Fruit fly (Drosophila melanogaster) whole organism, embryonic: ENCODE results near the gene Spn28B.

Experiments used
- Bdp1 ChIP-seq: fragments of 200-800 bp; sonication (Bioruptor generic); optimal IDR thresholded peaks from 3 replicates; lab custom pipeline; 2016; ENCODE audit warnings: missing biosample characterization, missing genetic modification characterization
- C15 ChIP-seq: fragments of 200-800 bp; sonication (Bioruptor generic); IDR thresholded peaks from 3 replicates; pipeline ENCODE4 v1.3.6; 2022; ENCODE audit warnings: missing biosample characterization, missing genetic modification characterization
- CG10209 ChIP-seq: fragments of 200-800 bp; sonication (Bioruptor generic); optimal IDR thresholded peaks from 3 replicates; lab custom pipeline; 2017; ENCODE audit warnings: missing biosample characterization, mild to moderate bottlenecking, missing genetic modification characterization, missing genetic modification reagents
- CG10267 ChIP-seq: fragments of 200-800 bp; sonication (Bioruptor generic); optimal IDR thresholded peaks from 2 replicates; lab custom pipeline; 2018; ENCODE audit warnings: missing biosample characterization, mild to moderate bottlenecking, missing genetic modification characterization, moderate library complexity
- CG10654 ChIP-seq: fragments of 200-800 bp; sonication (Bioruptor generic); optimal IDR thresholded peaks from 2 replicates; lab custom pipeline; 2016; ENCODE audit warnings: missing biosample characterization, missing genetic modification characterization
- CG11398 ChIP-seq: fragments of 200-800 bp; sonication (Bioruptor generic); optimal IDR thresholded peaks from 2 replicates; lab custom pipeline; 2016; ENCODE audit warnings: missing biosample characterization, missing genetic modification characterization
- CG11456 ChIP-seq: fragments of 200-800 bp; sonication (Bioruptor generic); IDR thresholded peaks from 3 replicates; pipeline ENCODE4 v1.3.6; 2022; ENCODE audit warnings: missing biosample characterization, missing genetic modification characterization
- CG1233 ChIP-seq: fragments of 200-800 bp; sonication (Bioruptor generic); optimal IDR thresholded peaks from 4 replicates; lab custom pipeline; 2018; ENCODE audit warnings: missing biosample characterization, mild to moderate bottlenecking, missing genetic modification characterization
- CG15269 ChIP-seq: fragments of 200-800 bp; sonication (Bioruptor generic); optimal IDR thresholded peaks from 2 replicates; lab custom pipeline; 2018; ENCODE audit warnings: missing biosample characterization, mild to moderate bottlenecking, missing genetic modification characterization, moderate library complexity
- CG16779 ChIP-seq: fragments of 200-800 bp; sonication (Bioruptor generic); IDR thresholded peaks from 2 replicates; pipeline ENCODE4 v1.3.6; 2022; ENCODE audit warnings: missing biosample characterization, missing genetic modification characterization
- CG17802 ChIP-seq: fragments of 200-800 bp; sonication (Bioruptor generic); optimal IDR thresholded peaks from 2 replicates; lab custom pipeline; 2018; ENCODE audit warnings: missing biosample characterization, mild to moderate bottlenecking, missing genetic modification characterization, moderate library complexity
- CG18476 ChIP-seq: fragments of 200-800 bp; sonication (Bioruptor generic); optimal IDR thresholded peaks from 2 replicates; lab custom pipeline; 2016; ENCODE audit warnings: missing biosample characterization, mild to moderate bottlenecking, missing genetic modification characterization
- CG33557 ChIP-seq: fragments of 200-800 bp; sonication (Bioruptor generic); optimal IDR thresholded peaks from 2 replicates; lab custom pipeline; 2019; ENCODE audit warnings: missing biosample characterization, mild to moderate bottlenecking, missing genetic modification characterization, moderate library complexity
- CG6272 ChIP-seq: fragments of 200-800 bp; sonication (Bioruptor generic); IDR thresholded peaks from 2 replicates; pipeline ENCODE4 v1.3.6; 2022; ENCODE audit warnings: missing biosample characterization, missing genetic modification characterization
- CG6813 ChIP-seq: fragments of 200-800 bp; sonication (Bioruptor generic); optimal IDR thresholded peaks from 2 replicates; lab custom pipeline; 2017; ENCODE audit warnings: missing biosample characterization, missing genetic modification characterization, mild to moderate bottlenecking, moderate library complexity, missing genetic modification reagents
- CG7271 ChIP-seq: fragments of 200-800 bp; sonication (Bioruptor generic); optimal IDR thresholded peaks from 2 replicates; lab custom pipeline; 2018; ENCODE audit warnings: missing biosample characterization, mild to moderate bottlenecking, missing genetic modification characterization, moderate library complexity
- CG7987 ChIP-seq: fragments of 200-800 bp; sonication (Bioruptor generic); optimal IDR thresholded peaks from 2 replicates; lab custom pipeline; 2018; ENCODE audit warnings: missing biosample characterization, mild to moderate bottlenecking, missing genetic modification characterization, moderate library complexity
- CG9876 ChIP-seq: fragments of 200-800 bp; sonication (Bioruptor generic); optimal IDR thresholded peaks from 2 replicates; lab custom pipeline; 2016; ENCODE audit warnings: missing biosample characterization, missing genetic modification characterization
- D ChIP-seq, 2 experiments: fragments of 200-800 bp in 1 of 2; fragments of >200 bp in 1 of 2; sonication (Bioruptor generic) in 1 of 2; optimal IDR thresholded peaks; 2 replicates in 1 of 2; 3 replicates in 1 of 2; lab custom pipeline; 2017; ENCODE audit warnings: mild to moderate bottlenecking in 1 of 2, missing biosample characterization in 1 of 2, missing genetic modification characterization in 1 of 2, missing genetic modification reagents in 1 of 2
- Dfd ChIP-seq, 2 experiments: fragments of >200 bp; optimal IDR thresholded peaks; 2 replicates each; lab custom pipeline; 2017; ENCODE audit warnings: missing biosample characterization in 2 of 2, missing genetic modification characterization in 2 of 2
- Dp ChIP-seq: fragments of 200-800 bp; sonication (Bioruptor generic); optimal IDR thresholded peaks from 2 replicates; lab custom pipeline; 2018; ENCODE audit warnings: missing biosample characterization, mild to moderate bottlenecking, missing genetic modification characterization, moderate library complexity
- Dref ChIP-seq: fragments of 200-800 bp; sonication (Bioruptor generic); IDR thresholded peaks from 2 replicates; pipeline ENCODE4 v1.3.6; 2022; ENCODE audit warnings: missing biosample characterization, missing genetic modification characterization
- H15 ChIP-seq: fragments of 200-800 bp; sonication (Bioruptor generic); IDR thresholded peaks from 3 replicates; pipeline ENCODE4 v1.3.6; 2022; ENCODE audit warnings: missing biosample characterization, missing genetic modification characterization
- Hsf ChIP-seq: fragments of 200-800 bp; sonication (Bioruptor generic); optimal IDR thresholded peaks from 3 replicates; lab custom pipeline; 2016; ENCODE audit warnings: missing biosample characterization, missing genetic modification characterization
- MBD-R2 ChIP-seq: fragments of 200-800 bp; sonication (Bioruptor generic); IDR thresholded peaks from 2 replicates; pipeline ENCODE4 v1.3.6; 2022; ENCODE audit warnings: missing biosample characterization, missing genetic modification characterization
- Meics ChIP-seq: fragments of 200-800 bp; sonication (Bioruptor generic); optimal IDR thresholded peaks from 2 replicates; lab custom pipeline; 2017; ENCODE audit warnings: missing biosample characterization, mild to moderate bottlenecking, missing genetic modification characterization
- Six4 ChIP-seq: fragments of 200-800 bp; sonication (Bioruptor generic); optimal IDR thresholded peaks from 2 replicates; lab custom pipeline; 2016; ENCODE audit warnings: missing biosample characterization, missing genetic modification characterization
- Usf ChIP-seq: fragments of 200-800 bp; sonication (Bioruptor generic); optimal IDR thresholded peaks from 2 replicates; lab custom pipeline; 2017; ENCODE audit warnings: missing genotype, missing biosample characterization, missing genetic modification characterization
- az2 ChIP-seq: fragments of 200-800 bp; sonication (Bioruptor generic); optimal IDR thresholded peaks from 3 replicates; lab custom pipeline; 2016; ENCODE audit warnings: missing biosample characterization, missing genetic modification characterization
- emc ChIP-seq: fragments of 200-800 bp; sonication (Bioruptor generic); optimal IDR thresholded peaks from 2 replicates; lab custom pipeline; 2016; ENCODE audit warnings: missing biosample characterization, missing genetic modification characterization
- fd64A ChIP-seq: fragments of 200-800 bp; sonication (Bioruptor generic); optimal IDR thresholded peaks from 3 replicates; lab custom pipeline; 2018; ENCODE audit warnings: missing biosample characterization, mild to moderate bottlenecking, missing genetic modification characterization
- fu2 ChIP-seq: fragments of 200-800 bp; sonication (Bioruptor generic); optimal IDR thresholded peaks from 2 replicates; lab custom pipeline; 2016; ENCODE audit warnings: missing biosample characterization, missing genetic modification characterization
- hbn ChIP-seq: fragments of 200-800 bp; sonication (Bioruptor generic); IDR thresholded peaks from 2 replicates; pipeline ENCODE4 v1.3.6; 2022; ENCODE audit warnings: missing biosample characterization, missing genetic modification characterization; ENCODE audit not compliant: partially characterized antibody
- hkb ChIP-seq, 2 experiments: fragments of 200-800 bp in 1 of 2; fragments of >200 bp in 1 of 2; sonication (Bioruptor generic) in 1 of 2; IDR thresholded peaks in 1 of 2; optimal IDR thresholded peaks in 1 of 2; 2 replicates each; pipeline versions ENCODE4 v1.3.6 to Lab custom; 2017 to 2022; ENCODE audit warnings: missing biosample characterization in 1 of 2, missing genetic modification characterization in 1 of 2
- knrl ChIP-seq: fragments of 200-800 bp; sonication (Bioruptor generic); IDR thresholded peaks from 3 replicates; pipeline ENCODE4 v1.3.6; 2022; ENCODE audit warnings: missing biosample characterization, missing genetic modification characterization; ENCODE audit not compliant: partially characterized antibody
- lov ChIP-seq, 2 experiments: fragments of 200-800 bp in 1 of 2; fragments of >200 bp in 1 of 2; sonication (Bioruptor generic) in 1 of 2; IDR thresholded peaks in 1 of 2; optimal IDR thresholded peaks in 1 of 2; 2 replicates in 1 of 2; 3 replicates in 1 of 2; pipeline versions ENCODE4 v1.3.6 to Lab custom; 2017 to 2022; ENCODE audit warnings: missing biosample characterization in 1 of 2, missing genetic modification characterization in 1 of 2
- nau ChIP-seq: fragments of 200-800 bp; sonication (Bioruptor generic); optimal IDR thresholded peaks from 3 replicates; lab custom pipeline; 2017; ENCODE audit warnings: missing biosample characterization, mild to moderate bottlenecking, missing genetic modification characterization, missing genetic modification reagents
- oc ChIP-seq: fragments of 200-800 bp; sonication (Bioruptor generic); optimal IDR thresholded peaks from 2 replicates; lab custom pipeline; 2018; ENCODE audit warnings: missing biosample characterization, mild to moderate bottlenecking, missing genetic modification characterization, moderate library complexity
- phol ChIP-seq: fragments of 200-800 bp; sonication (Bioruptor generic); optimal IDR thresholded peaks from 3 replicates; lab custom pipeline; 2018; ENCODE audit warnings: missing biosample characterization, mild to moderate bottlenecking, missing genetic modification characterization, moderate library complexity
- sim ChIP-seq: fragments of 200-800 bp; sonication (Bioruptor generic); IDR thresholded peaks from 2 replicates; pipeline ENCODE4 v1.3.6; 2022; ENCODE audit warnings: missing biosample characterization, missing genetic modification characterization
- sr ChIP-seq: fragments of 200-800 bp; sonication (Bioruptor generic); IDR thresholded peaks from 3 replicates; pipeline ENCODE4 v1.3.6; 2022; ENCODE audit warnings: missing biosample characterization, missing genetic modification characterization
- twi ChIP-seq: fragments of 200-800 bp; optimal IDR thresholded peaks from 2 replicates; lab custom pipeline; 2019; ENCODE audit warnings: missing biosample characterization, mild to moderate bottlenecking, missing genetic modification characterization, moderate library complexity
- tx ChIP-seq: fragments of 200-800 bp; sonication (Bioruptor generic); optimal IDR thresholded peaks from 2 replicates; lab custom pipeline; 2016; ENCODE audit warnings: missing biosample characterization, missing genetic modification characterization
- z ChIP-seq: fragments of 200-800 bp; sonication (Bioruptor generic); IDR thresholded peaks from 3 replicates; pipeline ENCODE4 v1.3.6; 2022; ENCODE audit warnings: missing biosample characterization, missing genetic modification characterization

Spn28B gene

DNA sequence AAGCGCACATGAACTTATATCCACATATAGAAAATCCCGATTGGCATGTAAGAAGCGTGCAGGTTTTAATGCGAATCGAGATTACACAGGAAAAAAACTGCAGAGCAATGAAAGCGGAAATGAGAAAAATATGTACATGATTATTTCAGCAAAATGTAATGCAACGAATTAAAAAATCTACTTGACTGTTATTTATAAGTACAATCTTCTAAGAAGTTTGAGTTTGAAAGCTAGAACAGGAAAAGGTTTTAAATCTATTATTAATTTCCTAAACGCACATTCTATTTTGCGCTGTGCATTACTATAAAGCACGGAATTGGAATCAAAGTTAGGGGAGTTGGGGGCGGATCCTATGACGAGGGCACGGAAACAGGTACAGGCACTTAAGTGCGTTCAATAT lies 20.2 kb downstream of the Spn28B start (continued):
- TF ChIP-seq H15 (GFP tag; lab: Robert Waterston, UW): no peak
- no peak for TF ChIP-seq CG10654 (GFP tag; lab: Kevin White, UChicago)
- no peak for TF ChIP-seq Dp (GFP tag; lab: Kevin White, UChicago)
- TF ChIP-seq fd64A (GFP tag; lab: Kevin White, UChicago): no peak
- TF ChIP-seq Hsf (GFP tag; lab: Kevin White, UChicago): peak; percentile 43
- TF ChIP-seq CG15269 (tag; lab: Kevin White, UChicago): peak; percentile 32
- TF ChIP-seq CG10209: peak; percentile 29
- no peak for TF ChIP-seq knrl (GFP tag; lab: Robert Waterston, UW)
- TF ChIP-seq CG7987 (GFP tag; lab: Kevin White, UChicago): no peak
- TF ChIP-seq hkb (optimal IDR thresholded peaks at IDR 0.05; lab: Kevin White, UChicago): no peak
- no peak for TF ChIP-seq hkb (GFP tag; IDR thresholded peaks at IDR 0.05; lab: Robert Waterston, UW)
- TF ChIP-seq CG9876 (GFP tag; lab: Kevin White, UChicago): no peak
- no peak for TF ChIP-seq Six4 (GFP tag; lab: Kevin White, UChicago)
- TF ChIP-seq sr (GFP tag; lab: Robert Waterston, UW): no peak
- TF ChIP-seq CG6813 (GFP tag; lab: Kevin White, UChicago): no peak
- no peak for TF ChIP-seq z
- no peak for TF ChIP-seq CG33557 (GFP tag; lab: Kevin White, UChicago)
- peak; percentile 58 for TF ChIP-seq Meics (GFP tag; lab: Kevin White, UChicago)
- TF ChIP-seq CG17802: no peak
- TF ChIP-seq CG11398: no peak
- TF ChIP-seq CG6272: no peak
- no peak for TF ChIP-seq phol (tag; lab: Kevin White, UChicago)
- no peak for TF ChIP-seq lov (optimal IDR thresholded peaks at IDR 0.05; lab: Kevin White, UChicago)
- no peak for TF ChIP-seq lov (GFP tag; IDR thresholded peaks at IDR 0.05; lab: Robert Waterston, UW)
- no peak for TF ChIP-seq MBD-R2 (GFP tag; lab: Robert Waterston, UW)
- TF ChIP-seq CG16779: no peak
- no peak for TF ChIP-seq sim
- no peak for TF ChIP-seq nau (GFP tag; lab: Kevin White, UChicago)
- no peak for TF ChIP-seq az2
- TF ChIP-seq hbn (GFP tag; lab: Robert Waterston, UW): no peak
- TF ChIP-seq CG11456 (GFP tag; lab: Robert Waterston, UW): no peak
- no peak for TF ChIP-seq Usf (GFP tag; lab: Kevin White, UChicago)
- peak; percentile 13 for TF ChIP-seq fu2
- TF ChIP-seq D (optimal IDR thresholded peaks at IDR 0.05; lab: Kevin White, UChicago): no peak
- TF ChIP-seq D (GFP tag; optimal IDR thresholded peaks at IDR 0.05; lab: Kevin White, UChicago): no peak
- TF ChIP-seq CG7271 (tag; lab: Kevin White, UChicago): no peak
- peak; percentile 4 for TF ChIP-seq CG18476
- TF ChIP-seq Dref (GFP tag; lab: Robert Waterston, UW): no peak
- no peak for TF ChIP-seq Bdp1 (GFP tag; lab: Kevin White, UChicago)
- TF ChIP-seq CG10267 (tag; lab: Kevin White, UChicago): no peak
- no peak for TF ChIP-seq tx (GFP tag; lab: Kevin White, UChicago)
- no peak for TF ChIP-seq Dfd (GFP tag; optimal IDR thresholded peaks at IDR 0.05; lab: Kevin White, UChicago)
- no peak for TF ChIP-seq C15
- TF ChIP-seq twi (tag; lab: Kevin White, UChicago): no peak
- no peak for TF ChIP-seq CG1233 (GFP tag; lab: Kevin White, UChicago)
- no peak for TF ChIP-seq emc (GFP tag; lab: Kevin White, UChicago)
- TF ChIP-seq oc (tag; lab: Kevin White, UChicago): no peak
